Worm (Caenorhabditis elegans) whole organism, L4 larva: ENCODE data around the gene ZK1320.9.

ENCODE experiments used
- F26F4.8 ChIP-seq: fragments of 200-800 bp; sonication (Bioruptor generic); conservative IDR thresholded peaks from 2 replicates; pipeline ENCODE4 v1.3.6; 2022; ENCODE audit warnings: missing genetic modification characterization, missing compliant biosample characterization
- R02D3.7 ChIP-seq: fragments of 150-350 bp; sonication (generic microtip); optimal IDR thresholded peaks from 3 replicates; lab custom pipeline; 2014; ENCODE audit warnings: missing biosample characterization, missing genetic modification characterization
- T20F7.1 ChIP-seq: fragments of 200-800 bp; sonication (Bioruptor generic); optimal IDR thresholded peaks from 2 replicates; lab custom pipeline; 2018; ENCODE audit warnings: mild to moderate bottlenecking, missing genetic modification characterization, missing compliant biosample characterization
- ZK337.2 ChIP-seq: fragments of 200-800 bp; sonication (Bioruptor generic); IDR thresholded peaks from 2 replicates; pipeline ENCODE4 v1.3.6; 2022; ENCODE audit warnings: missing genetic modification reagents, missing genetic modification characterization, missing compliant biosample characterization
- aha-1 ChIP-seq: fragments of 150-350 bp; peaks from one replicate; lab custom pipeline; 2014; ENCODE audit warnings: missing biosample characterization, missing genetic modification characterization
- ceh-20 ChIP-seq: fragments of 200-800 bp; sonication (Bioruptor generic); IDR thresholded peaks from 2 replicates; pipeline ENCODE4 v1.3.6; 2022; ENCODE audit warnings: missing genetic modification reagents, missing genetic modification characterization, missing compliant biosample characterization
- ceh-28 ChIP-seq: fragments of 150-350 bp; optimal IDR thresholded peaks from 2 replicates; lab custom pipeline; 2014; ENCODE audit warnings: missing biosample characterization, missing genetic modification reagents, missing genetic modification characterization
- ceh-32 ChIP-seq: sonication (generic microtip); optimal IDR thresholded peaks from 2 replicates; lab custom pipeline; 2016; ENCODE audit warnings: mild to moderate bottlenecking, missing genetic modification characterization, missing compliant biosample characterization; ENCODE audit not compliant: poor library complexity
- ctbp-1 ChIP-seq: fragments of 200-800 bp; sonication (Bioruptor generic); IDR thresholded peaks from 2 replicates; pipeline ENCODE4 v1.3.6; 2022; ENCODE audit warnings: missing genetic modification reagents, missing genetic modification characterization, missing compliant biosample characterization
- daf-12 ChIP-seq: fragments of 150-350 bp; optimal IDR thresholded peaks from 2 replicates; lab custom pipeline; 2014; ENCODE audit warnings: missing biosample characterization, missing genetic modification reagents, missing genetic modification characterization
- daf-16 ChIP-seq, 3 experiments: sonication (generic microtip); optimal IDR thresholded peaks; 2 replicates each; lab custom pipeline; 2016 to 2017; ENCODE audit warnings: missing genetic modification characterization in 3 of 3, missing genetic modification reagents in 3 of 3, mild to moderate bottlenecking in 2 of 3, missing compliant biosample characterization in 2 of 3, missing biosample characterization in 1 of 3, moderate library complexity in 1 of 3
- dmd-6 ChIP-seq: fragments of 200-800 bp; sonication (Bioruptor generic); IDR thresholded peaks from 2 replicates; pipeline ENCODE4 v1.3.6; 2022; ENCODE audit warnings: missing genetic modification reagents, missing genetic modification characterization, missing compliant biosample characterization
- dmd-9 ChIP-seq: fragments of 200-800 bp; sonication (Bioruptor generic); IDR thresholded peaks from 2 replicates; pipeline ENCODE4 v1.3.6; 2022; ENCODE audit warnings: missing genetic modification reagents, missing genetic modification characterization, missing compliant biosample characterization
- dve-1 ChIP-seq: sonication (generic microtip); optimal IDR thresholded peaks from 2 replicates; lab custom pipeline; 2017; ENCODE audit warnings: antibody characterized with exemption, mild to moderate bottlenecking, missing genetic modification characterization, missing compliant biosample characterization; ENCODE audit not compliant: insufficient read depth
- gei-8 ChIP-seq: fragments of 200-800 bp; sonication (Bioruptor generic); optimal IDR thresholded peaks from 2 replicates; lab custom pipeline; 2018; ENCODE audit warnings: mild to moderate bottlenecking, missing genetic modification characterization, missing compliant biosample characterization
- hlh-11 ChIP-seq: fragments of 200-800 bp; sonication (Bioruptor generic); optimal IDR thresholded peaks from 2 replicates; lab custom pipeline; 2018; ENCODE audit warnings: mild to moderate bottlenecking, missing genetic modification characterization, missing compliant biosample characterization
- hlh-30 ChIP-seq: sonication (generic microtip); optimal IDR thresholded peaks from 2 replicates; lab custom pipeline; 2017; ENCODE audit warnings: antibody characterized with exemption, mild to moderate bottlenecking, missing genetic modification characterization, missing compliant biosample characterization; ENCODE audit not compliant: insufficient read depth
- hmg-1.1 ChIP-seq: fragments of 200-800 bp; sonication (Bioruptor generic); IDR thresholded peaks from 2 replicates; pipeline ENCODE4 v1.3.6; 2022; ENCODE audit warnings: missing genetic modification reagents, missing genetic modification characterization, missing compliant biosample characterization
- lim-7 ChIP-seq: fragments of 200-800 bp; sonication (Bioruptor generic); IDR thresholded peaks from 2 replicates; pipeline ENCODE4 v1.3.6; 2022; ENCODE audit warnings: missing genetic modification characterization, missing compliant biosample characterization
- lin-1 ChIP-seq: fragments of 200-800 bp; sonication (Bioruptor generic); IDR thresholded peaks from 2 replicates; pipeline ENCODE4 v1.3.6; 2022; ENCODE audit warnings: missing genetic modification reagents, missing genetic modification characterization, missing compliant biosample characterization
- lin-15B ChIP-seq: fragments of 150-350 bp; sonication (generic microtip); optimal IDR thresholded peaks from 3 replicates; lab custom pipeline; 2014; ENCODE audit warnings: missing biosample characterization, missing genetic modification characterization
- lin-38 ChIP-seq: fragments of 200-800 bp; sonication (Bioruptor generic); IDR thresholded peaks from 2 replicates; pipeline ENCODE4 v1.3.6; 2022; ENCODE audit warnings: missing genetic modification reagents, missing genetic modification characterization, missing compliant biosample characterization
- lin-39 ChIP-seq: fragments of 150-350 bp; optimal IDR thresholded peaks from 2 replicates; lab custom pipeline; 2014; ENCODE audit warnings: missing biosample characterization, missing genetic modification reagents, missing genetic modification characterization
- madf-9 ChIP-seq: fragments of 200-800 bp; sonication (Bioruptor generic); conservative IDR thresholded peaks from 2 replicates; pipeline ENCODE4 v1.3.6; 2022; ENCODE audit warnings: missing genetic modification reagents, missing genetic modification characterization, missing compliant biosample characterization
- mep-1 ChIP-seq: fragments of 150-350 bp; sonication (generic microtip); optimal IDR thresholded peaks from 3 replicates; lab custom pipeline; 2014; ENCODE audit warnings: missing biosample characterization, missing genetic modification characterization
- mxl-2 ChIP-seq: fragments of 200-800 bp; sonication (Bioruptor generic); conservative IDR thresholded peaks from 2 replicates; pipeline ENCODE4 v1.3.6; 2022; ENCODE audit warnings: missing genetic modification reagents, missing genetic modification characterization, missing compliant biosample characterization
- mxl-3 ChIP-seq: fragments of 200-800 bp; sonication (Bioruptor generic); optimal IDR thresholded peaks from 2 replicates; lab custom pipeline; 2018; ENCODE audit warnings: mild to moderate bottlenecking, missing genetic modification characterization, missing compliant biosample characterization
- nhr-102 ChIP-seq: sonication (generic microtip); optimal IDR thresholded peaks from 2 replicates; lab custom pipeline; 2016; ENCODE audit warnings: mild to moderate bottlenecking, missing genetic modification characterization, moderate library complexity, missing compliant biosample characterization
- nhr-237 ChIP-seq: sonication (generic microtip); optimal IDR thresholded peaks from 2 replicates; lab custom pipeline; 2017; ENCODE audit warnings: missing biosample characterization, missing genetic modification characterization
- nhr-28 ChIP-seq: fragments of 150-350 bp; optimal IDR thresholded peaks from 2 replicates; lab custom pipeline; 2014; ENCODE audit warnings: missing biosample characterization, missing genetic modification characterization
- nhr-77 ChIP-seq: fragments of 150-350 bp; optimal IDR thresholded peaks from 2 replicates; lab custom pipeline; 2014; ENCODE audit warnings: missing biosample characterization, missing genetic modification characterization
- php-3 ChIP-seq: fragments of 200-800 bp; sonication (Bioruptor generic); IDR thresholded peaks from 2 replicates; pipeline ENCODE4 v1.3.6; 2022; ENCODE audit warnings: missing genetic modification reagents, missing genetic modification characterization, missing compliant biosample characterization
- pqm-1 ChIP-seq: sonication (generic microtip); optimal IDR thresholded peaks from 2 replicates; lab custom pipeline; 2017; ENCODE audit warnings: missing biosample characterization, missing genetic modification characterization
- tag-97 ChIP-seq: fragments of 200-800 bp; sonication (Bioruptor generic); IDR thresholded peaks from 2 replicates; pipeline ENCODE4 v1.3.6; 2022; ENCODE audit warnings: missing genetic modification characterization, missing compliant biosample characterization
- unc-62 ChIP-seq, 3 experiments: fragments of 150-350 bp in 1 of 3; sonication (generic microtip); optimal IDR thresholded peaks in 2 of 3; peaks in 1 of 3; 1 replicate in 1 of 3; 2 replicates in 2 of 3; lab custom pipeline; 2014 to 2017; ENCODE audit warnings: missing biosample characterization in 3 of 3, missing genetic modification characterization in 3 of 3, missing genetic modification reagents in 3 of 3, missing genotype in 1 of 3
- zag-1 ChIP-seq: fragments of 150-350 bp; optimal IDR thresholded peaks from 2 replicates; lab custom pipeline; 2014; ENCODE audit warnings: missing biosample characterization, missing genetic modification characterization
- zfp-2 ChIP-seq: sonication (generic microtip); optimal IDR thresholded peaks from 2 replicates; lab custom pipeline; 2016; ENCODE audit warnings: mild to moderate bottlenecking, missing genetic modification characterization, missing compliant biosample characterization

Gene ZK1320.9

ce11 chrII:9646122-9646555, 40.4 kb downstream of the ZK1320.9 start (continued):
- TF ChIP-seq php-3 (no peak), ceh-28 (peak; percentile 76), lim-7 (GFP tag; lab: Robert Waterston, UW) (peak; percentile 39; the same call in 1 of the 2 replicates), nhr-102 (tag; lab: Kevin White, UChicago) (no peak), F26F4.8 (GFP tag; lab: Robert Waterston, UW) (no peak), zfp-2 (tag; lab: Kevin White, UChicago) (no peak), T20F7.1 (GFP tag; lab: Kevin White, UChicago) (peak; percentile 8), mep-1 (tag; lab: Kevin White, UChicago) (peak; percentile 86), mxl-2 (GFP tag; lab: Robert Waterston, UW) (no peak), gei-8 (GFP tag; lab: Kevin White, UChicago) (no peak), nhr-77 (tag; lab: Kevin White, UChicago) (peak; percentile 28), R02D3.7 (tag; lab: Kevin White, UChicago) (no peak), lin-39 (tag; lab: Kevin White, UChicago) (no peak), tag-97 (GFP tag; lab: Robert Waterston, UW) (no peak), ceh-20 (GFP tag; lab: Robert Waterston, UW) (no peak; the same call in 1 of the 2 replicates), ctbp-1 (GFP tag; lab: Robert Waterston, UW) (0 out of 2 replicates have a peak, but pooled peaks have one; percentile 30), dmd-6 (GFP tag; lab: Robert Waterston, UW) (peak; percentile 60), madf-9 (GFP tag; lab: Robert Waterston, UW) (no peak), mxl-3 (GFP tag; lab: Kevin White, UChicago) (peak; percentile 86), lin-1 (GFP tag; lab: Robert Waterston, UW) (no peak), ZK337.2 (GFP tag; lab: Robert Waterston, UW) (no peak), dmd-9 (no peak), zag-1 (no peak)

ce11 chrII:9644940-9645634, 41.4 kb downstream of the ZK1320.9 start:
- TF ChIP-seq hmg-1.1 (GFP tag; lab: Robert Waterston, UW) (no peak), mxl-3 (GFP tag; lab: Kevin White, UChicago) (peak; percentile 6), nhr-28 (tag; lab: Kevin White, UChicago) (peak; percentile 77), daf-12 (no peak), hlh-11 (tag; lab: Kevin White, UChicago) (peak; percentile 32), lin-38 (no peak), pqm-1 (tag; lab: Kevin White, UChicago) (peak; percentile 85), dve-1 (peak; percentile 51), aha-1 (tag; lab: Kevin White, UChicago) (peak; percentile 50), lin-15B (tag; lab: Kevin White, UChicago) (no peak), daf-16 (GFP tag; optimal IDR thresholded peaks at IDR 0.05; lab: Kevin White, UChicago) (no peak), daf-16 (tag; optimal IDR thresholded peaks at IDR 0.05; lab: Kevin White, UChicago) (peak; percentile 8), unc-62 (GFP tag; optimal IDR thresholded peaks at IDR 0.05 in 1 of 2; lab: Kevin White, UChicago) (peak in 1 of 2 experiments; percentile 70), unc-62 (tag; optimal IDR thresholded peaks at IDR 0.05; lab: Kevin White, UChicago) (no peak), hlh-30 (tag; lab: Kevin White, UChicago) (no peak), dmd-6 (GFP tag; lab: Robert Waterston, UW) (peak; percentile 52), ceh-32 (no peak), nhr-237 (tag; lab: Kevin White, UChicago) (no peak)
